Fruit fly (Drosophila melanogaster) whole organism, pupa: ENCODE measurements around the gene Dif.

Experiments used
- CG13204 ChIP-seq: fragments of 200-800 bp; sonication (Bioruptor generic); optimal IDR thresholded peaks from 2 replicates; lab custom pipeline; 2018; ENCODE audit warnings: missing biosample characterization, mild to moderate bottlenecking, missing genetic modification characterization, moderate library complexity
- Pif1A ChIP-seq: fragments of 200-800 bp; sonication (Bioruptor generic); optimal IDR thresholded peaks from 3 replicates; lab custom pipeline; 2016; ENCODE audit warnings: missing biosample characterization, missing genetic modification characterization

- TF ChIP-seq CG13204 (GFP tag; lab: Kevin White, UChicago): no peak
- peak; percentile 42 for TF ChIP-seq Pif1A (GFP tag; lab: Kevin White, UChicago)
These were observed 5.8 kb downstream of the Dif start for dm6 chr2L:17427187-17427586.
